Fruit fly (Drosophila melanogaster) whole organism, embryonic: ENCODE data around the gene Tis11.
A peak's percentile ranks its signal among the peaks of the same experiment; 100 is the strongest.

Experiments
- ATbp ChIP-seq: fragments of 200-800 bp; sonication (Bioruptor generic); optimal IDR thresholded peaks from 2 replicates; lab custom pipeline; 2017; ENCODE audit warnings: missing biosample characterization, mild to moderate bottlenecking, missing genetic modification characterization, missing genetic modification reagents
- Antp ChIP-seq: fragments of 200-800 bp; sonication (Bioruptor generic); optimal IDR thresholded peaks from 3 replicates; lab custom pipeline; 2016; ENCODE audit warnings: missing biosample characterization, missing genetic modification characterization
- CG10147 ChIP-seq: fragments of 200-800 bp; sonication (Bioruptor generic); optimal IDR thresholded peaks from 2 replicates; lab custom pipeline; 2019; ENCODE audit warnings: missing biosample characterization, mild to moderate bottlenecking, missing genetic modification characterization, moderate library complexity
- CG10565 ChIP-seq: fragments of 200-800 bp; sonication (Bioruptor generic); optimal IDR thresholded peaks from 3 replicates; lab custom pipeline; 2016; ENCODE audit warnings: missing biosample characterization, mild to moderate bottlenecking, missing genetic modification characterization
- CG11085 ChIP-seq: fragments of 200-800 bp; sonication (Bioruptor generic); IDR thresholded peaks from 2 replicates; pipeline ENCODE4 v1.3.6; 2022; ENCODE audit warnings: missing biosample characterization, missing genetic modification characterization
- CG12219 ChIP-seq: fragments of 200-800 bp; sonication (Bioruptor generic); optimal IDR thresholded peaks from 3 replicates; lab custom pipeline; 2018; ENCODE audit warnings: missing biosample characterization, mild to moderate bottlenecking, missing genetic modification characterization
- CG12299 ChIP-seq: fragments of 200-800 bp; sonication (Bioruptor generic); optimal IDR thresholded peaks from 2 replicates; lab custom pipeline; 2018; ENCODE audit warnings: missing biosample characterization, mild to moderate bottlenecking, missing genetic modification characterization
- CG13424 ChIP-seq: fragments of 200-800 bp; sonication (Bioruptor generic); optimal IDR thresholded peaks from 2 replicates; lab custom pipeline; 2019; ENCODE audit warnings: missing biosample characterization, mild to moderate bottlenecking, missing genetic modification characterization, moderate library complexity
- CG13894 ChIP-seq: fragments of 200-800 bp; sonication (Bioruptor generic); optimal IDR thresholded peaks from 3 replicates; lab custom pipeline; 2018; ENCODE audit warnings: missing biosample characterization, mild to moderate bottlenecking, missing genetic modification characterization, moderate library complexity
- CG18619 ChIP-seq: fragments of 200-800 bp; sonication (Bioruptor generic); optimal IDR thresholded peaks from 3 replicates; lab custom pipeline; 2017; ENCODE audit warnings: missing biosample characterization, mild to moderate bottlenecking, missing genetic modification characterization
- CG4328 ChIP-seq: fragments of 200-800 bp; sonication (Bioruptor generic); optimal IDR thresholded peaks from 3 replicates; lab custom pipeline; 2017; ENCODE audit warnings: missing biosample characterization, missing genetic modification reagents, missing genetic modification characterization
- CG6272 ChIP-seq: fragments of 200-800 bp; sonication (Bioruptor generic); IDR thresholded peaks from 2 replicates; pipeline ENCODE4 v1.3.6; 2022; ENCODE audit warnings: missing biosample characterization, missing genetic modification characterization
- CG7786 ChIP-seq: fragments of 200-800 bp; sonication (Bioruptor generic); optimal IDR thresholded peaks from 2 replicates; lab custom pipeline; 2016; ENCODE audit warnings: missing biosample characterization, missing genetic modification characterization
- CkIIα-i1 ChIP-seq: fragments of 200-800 bp; sonication (Bioruptor generic); IDR thresholded peaks from 2 replicates; pipeline ENCODE4 v1.3.6; 2022; ENCODE audit warnings: missing biosample characterization, missing genetic modification characterization
- CoRest ChIP-seq: fragments of 200-800 bp; sonication (Bioruptor generic); optimal IDR thresholded peaks from 3 replicates; lab custom pipeline; 2018; ENCODE audit warnings: missing biosample characterization, mild to moderate bottlenecking, missing genetic modification characterization, moderate library complexity
- Dip2 ChIP-seq: fragments of 200-800 bp; sonication (Bioruptor generic); IDR thresholded peaks from 2 replicates; pipeline ENCODE4 v1.3.6; 2022; ENCODE audit warnings: missing biosample characterization, missing genetic modification characterization
- Eip74EF ChIP-seq, 2 experiments: fragments of 200-800 bp in 1 of 2; fragments of >200 bp in 1 of 2; sonication (Bioruptor generic) in 1 of 2; optimal IDR thresholded peaks; 2 replicates each; lab custom pipeline; 2017 to 2019; ENCODE audit warnings: missing biosample characterization in 2 of 2, missing genetic modification characterization in 2 of 2, mild to moderate bottlenecking in 1 of 2, moderate library complexity in 1 of 2
- Ets65A ChIP-seq: fragments of 200-800 bp; sonication (Bioruptor generic); peaks from one replicate; lab custom pipeline; 2016; ENCODE audit warnings: missing biosample characterization, missing genetic modification characterization
- Fer3 ChIP-seq: fragments of 200-800 bp; sonication (Bioruptor generic); optimal IDR thresholded peaks from 2 replicates; lab custom pipeline; 2018; ENCODE audit warnings: missing biosample characterization, mild to moderate bottlenecking, missing genetic modification characterization, moderate library complexity
- H15 ChIP-seq: fragments of 200-800 bp; sonication (Bioruptor generic); IDR thresholded peaks from 3 replicates; pipeline ENCODE4 v1.3.6; 2022; ENCODE audit warnings: missing biosample characterization, missing genetic modification characterization
- Nf-YA ChIP-seq: fragments of 200-800 bp; sonication (Bioruptor generic); IDR thresholded peaks from 2 replicates; pipeline ENCODE4 v1.3.6; 2022; ENCODE audit warnings: missing biosample characterization, missing genetic modification characterization
- Pdp1 ChIP-seq, 2 experiments: fragments of 200-800 bp; sonication (Bioruptor generic); optimal IDR thresholded peaks; 3 replicates each; lab custom pipeline; 2016; ENCODE audit warnings: missing biosample characterization in 2 of 2, missing genetic modification characterization in 2 of 2, mild to moderate bottlenecking in 1 of 2, moderate library complexity in 1 of 2
- Rfx ChIP-seq: fragments of 200-800 bp; sonication (Bioruptor generic); IDR thresholded peaks from 2 replicates; pipeline ENCODE4 v1.3.6; 2022; ENCODE audit warnings: missing biosample characterization, missing genetic modification characterization
- Trl ChIP-seq, 3 experiments: fragments of >200 bp in 2 of 3; fragments of 200-800 bp in 1 of 3; sonication (Bioruptor generic) in 1 of 3; optimal IDR thresholded peaks; 2 replicates in 1 of 3; 3 replicates in 2 of 3; lab custom pipeline; 2016 to 2017; ENCODE audit warnings: missing biosample characterization in 1 of 3, missing genetic modification characterization in 1 of 3
- ap ChIP-seq: fragments of 200-800 bp; sonication (Bioruptor generic); IDR thresholded peaks from 2 replicates; pipeline ENCODE4 v1.3.6; 2022; ENCODE audit warnings: missing biosample characterization, missing genetic modification characterization
- ara ChIP-seq: fragments of 200-800 bp; sonication (Bioruptor generic); IDR thresholded peaks from 2 replicates; pipeline ENCODE4 v1.3.6; 2022; ENCODE audit warnings: missing biosample characterization, missing genetic modification characterization
- crp ChIP-seq, 2 experiments: fragments of 200-800 bp; sonication (Bioruptor generic); optimal IDR thresholded peaks; 2 replicates in 1 of 2; 3 replicates in 1 of 2; lab custom pipeline; 2017; ENCODE audit warnings: missing biosample characterization in 2 of 2, missing genetic modification characterization in 2 of 2, mild to moderate bottlenecking in 1 of 2, moderate library complexity in 1 of 2
- cwo ChIP-seq: fragments of 200-800 bp; sonication (Bioruptor generic); optimal IDR thresholded peaks from 3 replicates; lab custom pipeline; 2017; ENCODE audit warnings: missing biosample characterization, missing genetic modification characterization, mild to moderate bottlenecking, moderate library complexity, missing genetic modification reagents
- dati ChIP-seq: fragments of 200-800 bp; sonication (Bioruptor generic); IDR thresholded peaks from 2 replicates; pipeline ENCODE4 v1.3.6; 2022; ENCODE audit warnings: missing biosample characterization, missing genetic modification characterization
- ems ChIP-seq: fragments of 200-800 bp; sonication (Bioruptor generic); optimal IDR thresholded peaks from 3 replicates; lab custom pipeline; 2016; ENCODE audit warnings: missing biosample characterization, missing genetic modification characterization
- en ChIP-seq: fragments of 200-800 bp; sonication (Bioruptor generic); optimal IDR thresholded peaks from 2 replicates; lab custom pipeline; 2016; ENCODE audit warnings: missing biosample characterization, missing genetic modification characterization
- eve ChIP-seq, 2 experiments: fragments of >200 bp; optimal IDR thresholded peaks; 2 replicates each; lab custom pipeline; 2017; ENCODE audit warnings: missing biosample characterization in 2 of 2, missing genetic modification characterization in 2 of 2
- ewg ChIP-seq: fragments of 200-800 bp; sonication (Bioruptor generic); optimal IDR thresholded peaks from 3 replicates; lab custom pipeline; 2017; ENCODE audit warnings: mild to moderate bottlenecking, missing biosample characterization, missing genetic modification reagents, missing genetic modification characterization
- exex ChIP-seq: fragments of 200-800 bp; sonication (Bioruptor generic); optimal IDR thresholded peaks from 4 replicates; lab custom pipeline; 2018; ENCODE audit warnings: missing biosample characterization, mild to moderate bottlenecking, missing genetic modification characterization, moderate library complexity
- fd3F ChIP-seq: fragments of 200-800 bp; sonication (Bioruptor generic); optimal IDR thresholded peaks from 2 replicates; lab custom pipeline; 2018; ENCODE audit warnings: missing biosample characterization, mild to moderate bottlenecking, missing genetic modification characterization, moderate library complexity
- gem ChIP-seq: fragments of 200-800 bp; sonication (Bioruptor generic); optimal IDR thresholded peaks from 2 replicates; lab custom pipeline; 2019; ENCODE audit warnings: missing biosample characterization, mild to moderate bottlenecking, missing genetic modification characterization, moderate library complexity
- hbn ChIP-seq: fragments of 200-800 bp; sonication (Bioruptor generic); IDR thresholded peaks from 2 replicates; pipeline ENCODE4 v1.3.6; 2022; ENCODE audit warnings: missing biosample characterization, missing genetic modification characterization; ENCODE audit not compliant: partially characterized antibody
- insv ChIP-seq, 2 experiments: fragments of 200-800 bp; sonication (Bioruptor generic); optimal IDR thresholded peaks; 3 replicates each; lab custom pipeline; 2016 to 2018; ENCODE audit warnings: missing biosample characterization in 2 of 2, missing genetic modification characterization in 2 of 2
- lbe ChIP-seq: fragments of 200-800 bp; sonication (Bioruptor generic); optimal IDR thresholded peaks from 2 replicates; lab custom pipeline; 2016; ENCODE audit warnings: missing biosample characterization, mild to moderate bottlenecking, missing genetic modification characterization
- nom ChIP-seq: fragments of 200-800 bp; sonication (Bioruptor generic); optimal IDR thresholded peaks from 2 replicates; lab custom pipeline; 2017; ENCODE audit warnings: missing biosample characterization, missing genetic modification characterization, mild to moderate bottlenecking, moderate library complexity, missing genetic modification reagents
- pb ChIP-seq: fragments of 200-800 bp; sonication (Bioruptor generic); optimal IDR thresholded peaks from 3 replicates; lab custom pipeline; 2016; ENCODE audit warnings: missing biosample characterization, missing genetic modification characterization
- salm ChIP-seq: fragments of 200-800 bp; sonication (Bioruptor generic); optimal IDR thresholded peaks from 2 replicates; lab custom pipeline; 2018; ENCODE audit warnings: missing biosample characterization, mild to moderate bottlenecking, missing genetic modification characterization
- shn ChIP-seq: fragments of 200-800 bp; sonication (Bioruptor generic); optimal IDR thresholded peaks from 3 replicates; lab custom pipeline; 2016; ENCODE audit warnings: missing biosample characterization, missing genetic modification characterization
- sisA ChIP-seq: fragments of 200-800 bp; sonication (Bioruptor generic); IDR thresholded peaks from 2 replicates; pipeline ENCODE4 v1.3.6; 2022; ENCODE audit warnings: missing biosample characterization, missing genetic modification characterization
- so ChIP-seq: fragments of 200-800 bp; sonication (Bioruptor generic); IDR thresholded peaks from 3 replicates; pipeline ENCODE4 v1.3.6; 2022; ENCODE audit warnings: missing biosample characterization, missing genetic modification characterization
- tx ChIP-seq: fragments of 200-800 bp; sonication (Bioruptor generic); optimal IDR thresholded peaks from 2 replicates; lab custom pipeline; 2016; ENCODE audit warnings: missing biosample characterization, missing genetic modification characterization
- wdn ChIP-seq: fragments of 200-800 bp; sonication (Bioruptor generic); IDR thresholded peaks from 2 replicates; pipeline ENCODE4 v1.3.6; 2022; ENCODE audit warnings: missing biosample characterization, missing genetic modification characterization
- zen2 ChIP-seq: fragments of 200-800 bp; sonication (Bioruptor generic); IDR thresholded peaks from 3 replicates; pipeline ENCODE4 v1.3.6; 2022; ENCODE audit warnings: missing biosample characterization, missing genetic modification characterization; ENCODE audit not compliant: partially characterized antibody

Tis11 gene

DNA sequence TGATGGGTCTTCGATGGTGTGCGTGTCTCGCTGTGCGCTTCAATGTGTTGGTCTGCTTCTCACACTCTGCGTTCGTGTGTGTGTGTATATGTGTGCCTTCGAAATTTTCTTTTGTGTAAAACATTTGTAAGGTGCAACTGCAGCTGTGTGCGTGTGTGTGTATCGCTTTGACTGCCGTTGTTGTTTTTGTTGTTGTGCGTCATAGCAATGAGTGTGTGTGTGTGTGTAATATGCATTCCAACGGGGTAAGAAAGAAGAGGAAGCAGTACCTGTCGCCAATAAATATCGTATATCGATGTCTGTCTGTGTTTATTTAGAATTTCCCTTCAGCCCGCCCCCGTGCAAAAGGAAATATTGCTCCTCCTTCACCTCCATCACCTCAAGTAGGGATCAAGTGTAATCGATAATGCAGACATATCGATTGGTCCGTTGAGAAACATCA is 4.9 kb upstream of the Tis11 start (continued):
- TF ChIP-seq lbe (GFP tag; lab: Kevin White, UChicago) (peak; percentile 17), Trl (optimal IDR thresholded peaks at IDR 0.05; lab: Kevin White, UChicago) (no peak), Trl (GFP tag; optimal IDR thresholded peaks at IDR 0.05; lab: Kevin White, UChicago) (no peak), en (GFP tag; lab: Kevin White, UChicago) (no peak), so (GFP tag; lab: Robert Waterston, UW) (peak; percentile 31; the same call in 1 of the 3 replicates), Antp (no peak), salm (tag; lab: Kevin White, UChicago) (peak; percentile 3)

DNA sequence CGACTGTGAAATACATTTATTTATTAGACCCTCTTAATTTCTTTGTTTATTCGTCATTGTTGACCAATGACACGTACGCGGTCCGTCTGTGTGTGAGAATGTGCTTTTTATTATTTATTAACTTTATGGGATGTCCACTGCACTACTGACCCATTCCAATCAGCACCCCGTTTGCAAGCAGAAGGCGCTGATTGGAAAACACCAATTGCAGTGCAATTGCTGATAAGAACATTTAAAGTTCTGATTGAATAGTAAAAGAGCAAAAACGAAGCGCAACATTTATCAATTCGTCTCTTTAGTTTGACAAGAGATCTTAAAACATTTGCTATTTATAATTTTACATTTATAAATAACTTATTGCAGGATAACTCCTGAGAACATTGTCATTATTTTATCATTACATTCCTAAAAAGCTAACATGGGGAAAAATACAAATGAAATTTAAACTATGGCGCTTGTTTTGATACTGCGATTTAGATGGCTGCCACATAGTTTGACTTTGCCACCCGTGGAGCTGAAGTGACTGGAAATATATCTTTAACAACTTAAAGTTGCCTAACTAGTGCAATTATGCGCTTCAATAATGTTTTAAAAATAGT is 716 bp upstream of the Tis11 start:
- TF ChIP-seq gem (tag; lab: Kevin White, UChicago) (no peak), H15 (GFP tag; lab: Robert Waterston, UW) (no peak), CG12299 (tag; lab: Kevin White, UChicago) (no peak), Fer3 (peak; percentile 14), nom (GFP tag; lab: Kevin White, UChicago) (peak; percentile 32), exex (tag; lab: Kevin White, UChicago) (no peak), CG10147 (GFP tag; lab: Kevin White, UChicago) (no peak), ems (GFP tag; lab: Kevin White, UChicago) (no peak), CG7786 (no peak), wdn (no peak), sisA (GFP tag; lab: Robert Waterston, UW) (0 out of 2 replicates have a peak, but pooled peaks have one; percentile 8), dati (GFP tag; lab: Robert Waterston, UW) (no peak), CG13894 (tag; lab: Kevin White, UChicago) (no peak), Rfx (GFP tag; lab: Robert Waterston, UW) (no peak), Nf-YA (no peak), eve (GFP tag; optimal IDR thresholded peaks at IDR 0.05; lab: Kevin White, UChicago) (peak in 1 of 2 experiments; percentile 42), tx (GFP tag; lab: Kevin White, UChicago) (no peak), hbn (GFP tag; lab: Robert Waterston, UW) (no peak), pb (GFP tag; lab: Kevin White, UChicago) (no peak), shn (GFP tag; lab: Kevin White, UChicago) (no peak), ATbp (peak; percentile 10), insv (GFP tag; optimal IDR thresholded peaks at IDR 0.05; lab: Kevin White, UChicago) (peak; percentile 87 to 98), CG11085 (GFP tag; lab: Robert Waterston, UW) (no peak), CG18619 (GFP tag; lab: Kevin White, UChicago) (no peak), fd3F (GFP tag; lab: Kevin White, UChicago) (no peak), CkIIα-i1 (no peak), CG6272 (GFP tag; lab: Robert Waterston, UW) (no peak), ara (no peak), CG13424 (no peak), zen2 (GFP tag; lab: Robert Waterston, UW) (no peak), CoRest (tag; lab: Kevin White, UChicago) (no peak), CG10565 (no peak), Eip74EF (GFP tag; optimal IDR thresholded peaks at IDR 0.05; lab: Kevin White, UChicago) (no peak), crp (GFP tag; optimal IDR thresholded peaks at IDR 0.05; lab: Kevin White, UChicago) (no peak), CG12219 (GFP tag; lab: Kevin White, UChicago) (no peak), cwo (GFP tag; lab: Kevin White, UChicago) (no peak), Ets65A (GFP tag; lab: Kevin White, UChicago) (no peak), Dip2 (GFP tag; lab: Robert Waterston, UW) (no peak), Pdp1 (GFP tag; optimal IDR thresholded peaks at IDR 0.05; lab: Kevin White, UChicago) (no peak), ap (GFP tag; lab: Robert Waterston, UW) (no peak), ewg (no peak), CG4328 (GFP tag; lab: Kevin White, UChicago) (no peak)
